Worm (Caenorhabditis elegans) whole organism, L4/young adult: ENCODE measurements around the gene R03H10.1.

Experiments used
- dao-5 ChIP-seq: sonication (generic microtip); optimal IDR thresholded peaks from 2 replicates; lab custom pipeline; 2016; ENCODE audit warnings: missing genotype, missing genetic modification characterization, moderate library complexity, missing compliant biosample characterization
- him-1 ChIP-seq: sonication (generic microtip); optimal IDR thresholded peaks from 2 replicates; lab custom pipeline; 2016; ENCODE audit warnings: missing genotype, missing genetic modification reagents, missing genetic modification characterization, missing compliant biosample characterization

DNA sequence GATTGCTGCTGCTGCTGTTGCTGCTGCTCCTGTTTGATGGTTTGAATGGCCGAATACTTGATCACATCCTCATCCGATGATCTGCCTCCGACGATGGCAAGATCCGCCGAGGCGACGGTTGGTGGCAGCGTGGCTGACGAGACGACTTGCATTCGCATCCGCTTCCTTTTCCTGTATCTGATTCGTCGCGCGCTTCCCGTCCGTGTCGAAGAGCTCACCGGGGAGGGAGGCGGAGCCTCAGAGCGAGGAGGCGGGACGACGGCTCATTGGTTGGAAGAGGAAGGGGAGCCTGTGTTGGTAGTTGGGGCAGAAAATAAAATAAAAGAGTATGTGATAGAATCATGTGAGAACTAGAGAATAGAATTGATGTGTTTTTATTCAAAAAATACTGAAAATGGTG, 45.4 kb upstream of the R03H10.1 start:
- TF ChIP-seq him-1: no peak
- TF ChIP-seq dao-5: no peak
